Worm (Caenorhabditis elegans): ENCODE data around the gene gei-14.

Gene gei-14

DNA sequence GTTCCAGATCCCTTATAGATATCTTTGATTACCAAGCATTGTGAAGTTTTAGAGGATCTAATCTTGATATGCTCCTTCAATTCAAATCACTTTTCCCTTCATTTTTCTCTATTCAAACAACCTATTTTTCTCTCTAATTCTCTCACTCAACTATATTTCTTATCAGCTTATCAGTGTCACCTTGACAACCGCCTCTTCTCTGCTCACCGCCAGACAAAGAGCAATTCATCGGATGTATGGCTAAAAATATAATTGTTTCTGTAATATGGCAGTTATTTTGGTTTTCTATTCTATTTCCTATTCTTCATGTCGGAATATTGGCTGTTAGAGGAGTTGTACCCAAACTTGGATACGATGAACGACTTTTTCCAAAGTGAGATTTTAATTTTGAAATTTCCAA is 26.3 kb downstream of the gei-14 start:
- no peak for TF ChIP-seq ceh-36 (tag; optimal IDR thresholded peaks at IDR 0.05)
- no peak for TF ChIP-seq tra-4 (tag; optimal IDR thresholded peaks at IDR 0.05)
- no peak for TF ChIP-seq tbx-11 (GFP tag; IDR thresholded peaks at IDR 0.05)
- TF ChIP-seq flt-1 (GFP tag; IDR thresholded peaks at IDR 0.05): no peak
- TF ChIP-seq tbx-37 (GFP tag; conservative IDR thresholded peaks at IDR 0.05): no peak
- TF ChIP-seq aly-1 (tag; optimal IDR thresholded peaks at IDR 0.05): no peak
- no peak for TF ChIP-seq hmbx-1 (tag; optimal IDR thresholded peaks at IDR 0.05)
- no peak for TF ChIP-seq pes-1 (GFP tag; IDR thresholded peaks at IDR 0.05)

DNA sequence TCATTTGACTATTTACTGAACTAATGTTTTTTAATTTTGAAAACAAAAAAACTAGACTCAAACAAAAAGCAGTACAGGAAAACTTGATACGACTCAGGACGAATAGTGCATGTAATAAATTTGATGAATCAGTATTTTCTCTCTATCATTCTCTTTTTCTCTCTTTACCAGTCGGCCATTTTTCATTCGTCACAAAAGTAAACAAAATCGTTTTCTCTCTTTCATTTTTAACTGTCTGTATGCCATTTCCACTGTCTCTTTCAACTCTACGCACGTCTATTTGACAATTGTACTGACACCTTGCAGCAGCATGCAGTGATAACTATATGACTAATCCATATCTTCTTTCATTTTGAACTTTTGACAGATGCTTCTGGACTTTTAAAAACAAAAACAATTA is 27.3 kb downstream of the gei-14 start, which contains the start of the genes F35C11.2 and F35C11.4:
F35C11.2 (minus strand) TSS at position 90 of the 400 bp plus-strand sequence.
F35C11.4 (plus strand) TSS at position 260 of the 400 bp plus-strand sequence.
- TF ChIP-seq hnd-1 (tag; optimal IDR thresholded peaks at IDR 0.05) (no peak), sea-1 (GFP tag; conservative IDR thresholded peaks at IDR 0.05) (no peak), ets-7 (tag; optimal IDR thresholded peaks at IDR 0.05) (no peak), tra-4 (tag; optimal IDR thresholded peaks at IDR 0.05) (no peak), flt-1 (GFP tag; IDR thresholded peaks at IDR 0.05) (no peak), F13C5.2 (tag; optimal IDR thresholded peaks at IDR 0.05) (no peak), aly-1 (tag; optimal IDR thresholded peaks at IDR 0.05) (no peak), pes-1 (GFP tag; IDR thresholded peaks at IDR 0.05) (no peak), tbx-37 (GFP tag; conservative IDR thresholded peaks at IDR 0.05) (no peak), scrt-1 (GFP tag; IDR thresholded peaks at IDR 0.05) (no peak), ceh-36 (tag; optimal IDR thresholded peaks at IDR 0.05) (no peak), hmg-4 (GFP tag; optimal IDR thresholded peaks at IDR 0.05) (no peak), tbx-11 (GFP tag; IDR thresholded peaks at IDR 0.05) (no peak), B0310.2 (tag; optimal IDR thresholded peaks at IDR 0.05) (no peak), ceh-13 (GFP tag; optimal IDR thresholded peaks at IDR 0.05) (no peak), hmbx-1 (tag; optimal IDR thresholded peaks at IDR 0.05) (no peak)

DNA sequence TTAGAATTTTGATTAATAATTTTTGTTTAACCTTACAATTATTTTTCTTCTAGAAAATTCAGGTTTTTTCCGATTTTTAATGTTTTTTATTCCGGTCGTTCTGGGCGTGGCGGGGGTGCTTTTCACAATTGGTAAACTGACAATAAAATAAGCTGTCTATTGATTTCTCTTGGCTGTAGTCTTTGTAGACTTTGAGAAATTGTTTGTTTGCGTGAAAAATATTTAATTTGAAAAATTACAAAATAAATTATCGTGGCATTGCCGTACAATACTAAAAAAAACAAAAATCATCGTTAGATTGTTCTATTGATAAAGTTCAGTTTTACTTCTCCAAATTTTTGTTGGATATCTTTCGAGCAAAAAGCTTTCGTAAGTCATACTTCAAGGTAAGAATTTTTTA is 29.6 kb downstream of the gei-14 start, which contains the start of gene F35C11.3:
F35C11.3 (plus strand) TSS at position 301 of the 400 bp plus-strand sequence.
- TF ChIP-seq tra-4 (tag; optimal IDR thresholded peaks at IDR 0.05) (no peak), B0310.2 (tag; optimal IDR thresholded peaks at IDR 0.05) (no peak), sea-1 (GFP tag; conservative IDR thresholded peaks at IDR 0.05) (no peak), hmbx-1 (tag; optimal IDR thresholded peaks at IDR 0.05) (no peak), pes-1 (GFP tag; IDR thresholded peaks at IDR 0.05) (no peak), hnd-1 (tag; optimal IDR thresholded peaks at IDR 0.05) (no peak), tbx-37 (GFP tag; conservative IDR thresholded peaks at IDR 0.05) (no peak), tbx-11 (GFP tag; IDR thresholded peaks at IDR 0.05) (no peak), scrt-1 (GFP tag; IDR thresholded peaks at IDR 0.05) (no peak), flt-1 (GFP tag; IDR thresholded peaks at IDR 0.05) (no peak), F13C5.2 (tag; optimal IDR thresholded peaks at IDR 0.05) (no peak), ets-7 (tag; optimal IDR thresholded peaks at IDR 0.05) (no peak), ceh-36 (tag; optimal IDR thresholded peaks at IDR 0.05) (no peak), ceh-13 (GFP tag; optimal IDR thresholded peaks at IDR 0.05) (no peak), aly-1 (tag; optimal IDR thresholded peaks at IDR 0.05) (no peak), ama-1 (optimal IDR thresholded peaks at IDR 0.05) (no peak), hmg-4 (GFP tag; optimal IDR thresholded peaks at IDR 0.05) (no peak)

DNA sequence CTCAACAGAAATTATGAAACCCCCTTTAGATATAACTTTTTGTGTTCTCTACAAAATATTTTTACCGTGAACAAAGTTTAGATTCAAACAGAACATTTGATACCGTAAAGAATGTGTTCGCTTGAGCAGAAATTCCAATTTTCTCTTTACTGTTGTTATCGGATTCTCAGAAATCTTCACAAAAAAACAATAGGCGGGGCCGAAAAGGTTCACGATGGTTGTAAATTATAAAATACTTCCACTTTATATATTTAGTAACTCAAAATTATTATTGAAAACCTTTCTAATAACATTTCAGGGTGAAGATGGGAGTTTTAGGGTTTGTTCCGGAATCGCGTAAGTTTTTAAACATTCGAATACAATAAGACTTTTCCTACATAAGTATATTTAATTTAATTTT is 37.9 kb downstream of the gei-14 start, which contains the start of gene nlp-5:
nlp-5 (plus strand) TSS at position 301 of the 400 bp plus-strand sequence.
- TF ChIP-seq pes-1 (GFP tag; IDR thresholded peaks at IDR 0.05) (no peak), tra-4 (tag; optimal IDR thresholded peaks at IDR 0.05) (no peak), F13C5.2 (tag; optimal IDR thresholded peaks at IDR 0.05) (no peak)

DNA sequence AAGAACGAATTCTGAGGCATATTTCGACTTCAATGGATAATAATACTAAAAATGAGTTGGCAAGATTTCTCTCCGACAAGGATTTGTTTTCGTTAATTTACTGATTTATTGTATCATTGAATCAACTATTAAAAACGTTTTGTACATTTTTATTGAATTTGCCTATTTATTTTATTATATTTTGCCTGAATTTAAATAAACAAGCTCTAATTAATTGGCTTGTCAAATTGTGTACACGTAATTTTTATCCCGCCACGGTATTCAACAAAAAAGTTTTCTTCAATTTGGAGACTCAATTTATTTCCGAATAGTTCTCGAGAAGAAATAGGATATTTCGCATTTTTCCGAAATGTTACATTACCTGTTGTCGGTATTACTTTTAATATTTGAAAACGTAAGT is 43.5 kb downstream of the gei-14 start, which contains the start of gene M110.7:
M110.7 (plus strand) TSS at position 301 of the 400 bp plus-strand sequence.
- no peak for TF ChIP-seq hmbx-1 (tag; optimal IDR thresholded peaks at IDR 0.05)
- TF ChIP-seq scrt-1 (GFP tag; IDR thresholded peaks at IDR 0.05): no peak
- no peak for TF ChIP-seq pes-1 (GFP tag; IDR thresholded peaks at IDR 0.05)
- TF ChIP-seq ama-1 (optimal IDR thresholded peaks at IDR 0.05): no peak

DNA sequence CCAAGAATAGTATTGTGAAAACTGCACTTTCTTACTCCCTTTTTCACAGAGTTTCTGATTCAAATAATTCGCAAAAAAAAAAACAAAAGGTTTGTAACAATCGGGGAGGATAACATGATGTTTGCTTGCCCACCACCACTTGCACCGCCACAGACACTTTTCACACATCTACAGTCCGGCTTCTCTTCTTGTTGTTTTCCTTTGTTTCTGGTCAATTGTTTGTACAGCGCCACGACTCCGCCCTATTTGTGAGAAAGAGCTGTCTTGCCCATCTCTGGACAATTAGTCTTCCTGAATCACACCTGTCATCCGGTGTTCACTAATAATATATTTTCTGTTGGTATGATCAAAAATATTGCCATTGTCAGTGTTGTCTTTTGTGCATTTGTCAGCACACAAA is 45.1 kb downstream of the gei-14 start, which contains the start of gene M110.9:
M110.9 (plus strand) TSS at position 301 of the 400 bp plus-strand sequence.
- TF ChIP-seq scrt-1 (GFP tag; IDR thresholded peaks at IDR 0.05) (no peak), ama-1 (optimal IDR thresholded peaks at IDR 0.05) (no peak), tbx-37 (GFP tag; conservative IDR thresholded peaks at IDR 0.05) (no peak), tbx-11 (GFP tag; IDR thresholded peaks at IDR 0.05) (no peak)

DNA sequence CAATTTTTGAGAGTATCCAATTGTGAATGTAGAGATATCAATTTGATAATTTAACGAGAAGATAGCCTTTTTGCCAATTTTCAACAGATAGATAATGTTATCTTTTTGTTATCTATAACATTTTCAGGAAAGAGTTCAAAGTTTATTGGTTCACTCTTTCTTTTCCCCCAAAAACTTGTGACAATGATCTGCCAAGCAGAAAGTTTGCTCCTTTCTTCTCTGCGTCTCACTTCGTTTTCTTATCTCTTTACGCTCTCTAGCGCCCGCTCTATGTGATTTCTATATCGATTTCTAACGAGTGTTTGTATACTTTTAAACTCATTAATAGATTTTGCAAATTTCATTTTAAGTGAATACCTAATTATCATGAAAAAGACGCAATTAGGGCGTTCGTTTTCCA is 49.6 kb downstream of the gei-14 start:
- TF ChIP-seq hmg-4 (GFP tag; optimal IDR thresholded peaks at IDR 0.05): no peak
- no peak for TF ChIP-seq ama-1 (optimal IDR thresholded peaks at IDR 0.05)
- TF ChIP-seq ceh-36 (tag; optimal IDR thresholded peaks at IDR 0.05): no peak
- no peak for TF ChIP-seq tbx-37 (GFP tag; conservative IDR thresholded peaks at IDR 0.05)
- TF ChIP-seq hmbx-1 (tag; optimal IDR thresholded peaks at IDR 0.05): no peak
- no peak for TF ChIP-seq pes-1 (GFP tag; IDR thresholded peaks at IDR 0.05)
- TF ChIP-seq tbx-11 (GFP tag; IDR thresholded peaks at IDR 0.05): no peak
- TF ChIP-seq tra-4 (tag; optimal IDR thresholded peaks at IDR 0.05): no peak
- TF ChIP-seq B0310.2 (tag; optimal IDR thresholded peaks at IDR 0.05): no peak
- no peak for TF ChIP-seq flt-1 (GFP tag; IDR thresholded peaks at IDR 0.05)
- no peak for TF ChIP-seq aly-1 (tag; optimal IDR thresholded peaks at IDR 0.05)
- TF ChIP-seq ceh-13 (GFP tag; optimal IDR thresholded peaks at IDR 0.05): no peak
- TF ChIP-seq hnd-1 (tag; optimal IDR thresholded peaks at IDR 0.05): no peak
- TF ChIP-seq ets-7 (tag; optimal IDR thresholded peaks at IDR 0.05): no peak
- no peak for TF ChIP-seq F13C5.2 (tag; optimal IDR thresholded peaks at IDR 0.05)
- TF ChIP-seq scrt-1 (GFP tag; IDR thresholded peaks at IDR 0.05): no peak
- no peak for TF ChIP-seq sea-1 (GFP tag; conservative IDR thresholded peaks at IDR 0.05)

DNA sequence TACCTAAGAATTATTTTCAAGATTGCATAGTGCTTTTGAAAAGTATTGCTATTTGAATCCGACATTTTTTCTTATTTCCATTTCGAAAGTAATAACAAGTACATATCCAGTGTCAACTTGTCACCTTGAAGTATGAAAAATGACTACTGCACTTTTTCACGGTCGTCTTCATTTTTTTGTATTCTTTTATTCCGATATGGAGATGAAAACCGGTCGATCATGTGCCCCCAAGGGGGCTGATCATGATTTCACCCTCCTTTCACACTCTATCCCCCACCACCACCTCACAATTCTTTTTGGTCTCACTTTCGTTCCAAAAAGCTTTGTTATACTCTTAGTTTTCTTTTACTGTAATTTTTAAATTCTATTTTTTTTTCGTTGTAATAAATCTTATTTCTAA is 50.1 kb downstream of the gei-14 start:
- TF ChIP-seq sea-1 (GFP tag; conservative IDR thresholded peaks at IDR 0.05) (no peak), aly-1 (tag; optimal IDR thresholded peaks at IDR 0.05) (no peak)
